Worm (Caenorhabditis elegans) whole organism, L2 larva: ENCODE data around the gene mep-1.

ENCODE experiments used
- C34F6.9 ChIP-seq: fragments of 150-350 bp; optimal IDR thresholded peaks from 2 replicates; lab custom pipeline; 2014; ENCODE audit warnings: missing biosample characterization, missing genetic modification characterization
- F13H6.1 ChIP-seq: sonication (generic microtip); optimal IDR thresholded peaks from 2 replicates; lab custom pipeline; 2016; ENCODE audit warnings: missing genetic modification characterization, missing compliant biosample characterization
- R02D3.7 ChIP-seq: fragments of 150-350 bp; optimal IDR thresholded peaks from 2 replicates; lab custom pipeline; 2014; ENCODE audit warnings: missing biosample characterization, missing genetic modification characterization
- ZK546.5 ChIP-seq: sonication (generic microtip); optimal IDR thresholded peaks from 2 replicates; lab custom pipeline; 2017; ENCODE audit warnings: missing biosample characterization, missing genetic modification characterization
- aly-2 ChIP-seq: fragments of 150-350 bp; optimal IDR thresholded peaks from 2 replicates; lab custom pipeline; 2014; ENCODE audit warnings: missing biosample characterization, missing genetic modification characterization
- blmp-1 ChIP-seq: sonication (generic microtip); optimal IDR thresholded peaks from 2 replicates; lab custom pipeline; 2017; ENCODE audit warnings: missing genetic modification characterization, mild to moderate bottlenecking, missing compliant biosample characterization, antibody characterized with exemption, moderate library complexity; ENCODE audit not compliant: insufficient read depth
- ceh-16 ChIP-seq: fragments of 150-350 bp; optimal IDR thresholded peaks from 2 replicates; lab custom pipeline; 2014; ENCODE audit warnings: missing biosample characterization, missing genetic modification characterization
- crh-2 ChIP-seq: sonication (generic microtip); optimal IDR thresholded peaks from 2 replicates; lab custom pipeline; 2017; ENCODE audit warnings: missing biosample characterization, missing genetic modification characterization
- dmd-4 ChIP-seq: sonication (generic microtip); optimal IDR thresholded peaks from 2 replicates; lab custom pipeline; 2017; ENCODE audit warnings: missing biosample characterization, missing genetic modification characterization
- egl-27 ChIP-seq: sonication (generic microtip); optimal IDR thresholded peaks from 3 replicates; lab custom pipeline; 2017; ENCODE audit warnings: missing biosample characterization, missing genetic modification reagents, missing genetic modification characterization
- elt-3 ChIP-seq: sonication (generic microtip); optimal IDR thresholded peaks from 2 replicates; lab custom pipeline; 2017; ENCODE audit warnings: missing biosample characterization, missing genetic modification characterization
- gmeb-1 ChIP-seq: fragments of 150-350 bp; optimal IDR thresholded peaks from 2 replicates; lab custom pipeline; 2014; ENCODE audit warnings: missing biosample characterization, missing genetic modification characterization
- lin-11 ChIP-seq: fragments of 150-350 bp; sonication (generic microtip); optimal IDR thresholded peaks from 2 replicates; lab custom pipeline; 2014; ENCODE audit warnings: missing biosample characterization, missing genetic modification characterization, inconsistent platforms, mixed read lengths
- lin-13 ChIP-seq: fragments of 150-350 bp; optimal IDR thresholded peaks from 2 replicates; lab custom pipeline; 2014; ENCODE audit warnings: missing biosample characterization, missing genetic modification reagents, missing genetic modification characterization
- lin-39 ChIP-seq: fragments of 150-350 bp; optimal IDR thresholded peaks from 2 replicates; lab custom pipeline; 2014; ENCODE audit warnings: missing biosample characterization, missing genetic modification reagents, missing genetic modification characterization
- lsy-2 ChIP-seq, 2 experiments: fragments of 150-350 bp in 1 of 2; sonication (generic microtip) in 1 of 2; optimal IDR thresholded peaks; 2 replicates each; lab custom pipeline; 2014 to 2017; ENCODE audit warnings: missing biosample characterization in 2 of 2, missing genetic modification characterization in 2 of 2
- mab-5 ChIP-seq: fragments of 150-350 bp; optimal IDR thresholded peaks from 2 replicates; lab custom pipeline; 2014; ENCODE audit warnings: missing biosample characterization, missing genetic modification characterization
- nhr-11 ChIP-seq: fragments of 150-350 bp; optimal IDR thresholded peaks from 2 replicates; lab custom pipeline; 2014; ENCODE audit warnings: missing biosample characterization, missing genetic modification characterization
- nhr-12 ChIP-seq: fragments of 150-350 bp; optimal IDR thresholded peaks from 2 replicates; lab custom pipeline; 2014; ENCODE audit warnings: missing biosample characterization, missing genetic modification characterization
- nhr-129 ChIP-seq: fragments of 150-350 bp; optimal IDR thresholded peaks from 2 replicates; lab custom pipeline; 2014; ENCODE audit warnings: missing biosample characterization, missing genetic modification characterization
- nhr-21 ChIP-seq: fragments of 150-350 bp; optimal IDR thresholded peaks from 2 replicates; lab custom pipeline; 2014; ENCODE audit warnings: missing biosample characterization, missing genetic modification characterization
- nhr-237 ChIP-seq: fragments of 150-350 bp; optimal IDR thresholded peaks from 2 replicates; lab custom pipeline; 2014; ENCODE audit warnings: missing biosample characterization, missing genetic modification characterization
- nhr-6 ChIP-seq: fragments of 150-350 bp; optimal IDR thresholded peaks from 2 replicates; lab custom pipeline; 2014; ENCODE audit warnings: missing biosample characterization, missing genetic modification characterization
- nhr-77 ChIP-seq: fragments of 150-350 bp; optimal IDR thresholded peaks from 2 replicates; lab custom pipeline; 2014; ENCODE audit warnings: missing biosample characterization, missing genetic modification characterization
- peb-1 ChIP-seq: fragments of 150-350 bp; optimal IDR thresholded peaks from 2 replicates; lab custom pipeline; 2014; ENCODE audit warnings: missing biosample characterization, missing genetic modification characterization
- sem-4 ChIP-seq: fragments of 150-350 bp; optimal IDR thresholded peaks from 2 replicates; lab custom pipeline; 2014; ENCODE audit warnings: missing biosample characterization, missing genetic modification reagents, missing genetic modification characterization
- skn-1 ChIP-seq: sonication (generic microtip); optimal IDR thresholded peaks from 2 replicates; lab custom pipeline; 2017; ENCODE audit warnings: missing biosample characterization, missing genetic modification characterization
- sma-3 ChIP-seq: sonication (generic microtip); optimal IDR thresholded peaks from 2 replicates; lab custom pipeline; 2016; ENCODE audit warnings: missing genetic modification reagents, missing genetic modification characterization, missing compliant biosample characterization
- sma-9 ChIP-seq, 2 experiments: fragments of 150-350 bp in 1 of 2; sonication (generic microtip) in 1 of 2; optimal IDR thresholded peaks; 2 replicates each; lab custom pipeline; 2014 to 2016; ENCODE audit warnings: missing genetic modification characterization in 2 of 2, mild to moderate bottlenecking in 1 of 2, missing biosample characterization in 1 of 2, missing compliant biosample characterization in 1 of 2, missing genetic modification reagents in 1 of 2, moderate library complexity in 1 of 2
- unc-39 ChIP-seq: fragments of 150-350 bp; optimal IDR thresholded peaks from 2 replicates; lab custom pipeline; 2014; ENCODE audit warnings: missing biosample characterization, missing genetic modification characterization
- unc-62 ChIP-seq: fragments of 150-350 bp; optimal IDR thresholded peaks from 2 replicates; lab custom pipeline; 2014; ENCODE audit warnings: missing biosample characterization, missing genetic modification reagents, missing genetic modification characterization
- zag-1 ChIP-seq: fragments of 150-350 bp; optimal IDR thresholded peaks from 2 replicates; lab custom pipeline; 2014; ENCODE audit warnings: missing biosample characterization, missing genetic modification characterization
- ztf-1 ChIP-seq: fragments of 200-800 bp; sonication (Bioruptor generic); conservative IDR thresholded peaks from 2 replicates; pipeline ENCODE4 v1.3.6; 2022; ENCODE audit warnings: missing genetic modification characterization, missing compliant biosample characterization

Gene mep-1

DNA sequence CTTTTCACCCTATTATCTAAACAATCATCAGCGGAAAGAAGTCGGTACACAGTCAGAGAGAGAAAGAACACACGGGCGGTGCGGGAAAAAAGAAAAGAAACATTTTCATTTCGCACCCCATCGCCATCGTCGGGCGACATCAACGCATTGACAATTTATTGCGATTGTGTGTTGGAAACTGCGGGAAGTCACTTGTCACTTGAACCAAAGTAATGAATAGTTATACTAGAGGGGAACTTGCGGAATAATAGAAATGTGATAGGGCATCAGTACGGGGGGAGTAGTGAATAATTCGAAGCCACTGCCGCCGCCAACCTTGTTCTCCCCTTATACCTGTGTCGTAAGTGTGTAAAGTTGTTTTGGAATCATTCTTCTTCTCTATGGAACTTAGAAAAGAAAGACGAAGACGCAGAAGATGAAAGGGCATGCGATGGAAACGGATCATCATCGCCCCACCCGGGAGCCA lies 47.0 kb downstream of the mep-1 start (continued):
- TF ChIP-seq dmd-4 (tag; lab: Kevin White, UChicago): no peak
- TF ChIP-seq egl-27 (tag; lab: Kevin White, UChicago): no peak
- TF ChIP-seq nhr-237 (tag; lab: Kevin White, UChicago): no peak
- no peak for TF ChIP-seq R02D3.7
- TF ChIP-seq ztf-1 (GFP tag; lab: Robert Waterston, UW): no peak
- no peak for TF ChIP-seq gmeb-1
- no peak for TF ChIP-seq elt-3 (tag; lab: Kevin White, UChicago)
- TF ChIP-seq sma-9 (GFP tag; optimal IDR thresholded peaks at IDR 0.05; lab: Kevin White, UChicago): no peak
- TF ChIP-seq sma-9 (tag; optimal IDR thresholded peaks at IDR 0.05; lab: Kevin White, UChicago): no peak
- TF ChIP-seq lin-39: no peak
- no peak for TF ChIP-seq nhr-21 (tag; lab: Kevin White, UChicago)
- no peak for TF ChIP-seq C34F6.9 (tag; lab: Kevin White, UChicago)
- no peak for TF ChIP-seq unc-39 (tag; lab: Kevin White, UChicago)
- peak; percentile 63 for TF ChIP-seq nhr-129 (tag; lab: Kevin White, UChicago)
- TF ChIP-seq lin-13 (GFP tag; lab: Kevin White, UChicago): no peak
- TF ChIP-seq sem-4 (tag; lab: Kevin White, UChicago): peak; percentile 10
- TF ChIP-seq nhr-12 (tag; lab: Kevin White, UChicago): no peak
- no peak for TF ChIP-seq skn-1 (tag; lab: Kevin White, UChicago)
- no peak for TF ChIP-seq crh-2 (tag; lab: Kevin White, UChicago)
- TF ChIP-seq blmp-1 (tag; lab: Kevin White, UChicago): no peak
- no peak for TF ChIP-seq ZK546.5 (tag; lab: Kevin White, UChicago)

DNA sequence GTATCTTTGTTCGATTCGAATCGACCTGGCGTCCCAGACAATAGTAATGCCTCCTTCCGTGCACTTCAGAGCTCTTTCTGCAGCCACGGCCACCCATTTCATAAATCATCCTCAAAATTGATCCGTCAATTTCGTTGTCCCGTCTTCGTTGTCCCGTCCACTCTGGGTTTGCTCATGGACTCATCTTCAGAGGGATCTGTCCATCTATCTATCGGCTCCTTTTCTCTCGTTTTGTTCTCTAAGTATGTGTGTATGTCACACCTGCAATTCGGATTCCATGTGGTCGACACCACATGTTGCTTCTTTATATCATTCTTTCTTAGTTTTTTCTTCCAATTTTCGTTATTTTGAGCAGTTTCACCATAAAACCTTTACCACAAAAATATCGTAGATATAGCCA lies 48.1 kb downstream of the mep-1 start:
- TF ChIP-seq nhr-12 (tag; lab: Kevin White, UChicago): no peak
- TF ChIP-seq sma-3 (GFP tag; lab: Kevin White, UChicago): no peak
- no peak for TF ChIP-seq sem-4 (tag; lab: Kevin White, UChicago)
- TF ChIP-seq mab-5 (tag; lab: Kevin White, UChicago): peak; percentile 61
- no peak for TF ChIP-seq lin-11 (tag; lab: Kevin White, UChicago)
- TF ChIP-seq C34F6.9 (tag; lab: Kevin White, UChicago): no peak
- TF ChIP-seq lsy-2 (tag; optimal IDR thresholded peaks at IDR 0.05; lab: Kevin White, UChicago): peak in 1 of 2 experiments; percentile 21
- TF ChIP-seq ZK546.5 (tag; lab: Kevin White, UChicago): no peak
- peak; percentile 35 for TF ChIP-seq F13H6.1 (tag; lab: Kevin White, UChicago)

DNA sequence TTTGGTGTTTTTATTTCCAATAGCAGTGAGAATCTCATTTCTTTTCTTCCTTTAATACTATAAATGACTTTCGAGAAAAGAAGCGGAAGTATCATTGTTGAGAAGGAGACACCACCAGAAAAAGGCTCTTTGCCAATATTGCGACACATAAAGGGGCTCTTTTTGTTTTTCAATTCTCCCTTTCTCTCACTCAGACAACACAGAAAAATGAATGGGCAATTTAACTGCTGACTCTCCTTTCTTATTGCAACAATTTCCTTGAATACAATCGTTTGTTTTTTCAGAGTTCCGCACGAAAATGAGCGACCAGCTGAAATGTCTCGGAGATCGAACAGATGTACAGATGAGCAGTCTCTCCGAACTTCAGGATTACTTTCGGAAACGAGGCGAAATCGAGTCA lies 49.9 kb downstream of the mep-1 start:
- TF ChIP-seq crh-2 (tag; lab: Kevin White, UChicago): no peak
- no peak for TF ChIP-seq nhr-77 (tag; lab: Kevin White, UChicago)
- TF ChIP-seq nhr-21 (tag; lab: Kevin White, UChicago): no peak
- TF ChIP-seq unc-62 (GFP tag; lab: Kevin White, UChicago): no peak
- TF ChIP-seq zag-1 (tag; lab: Kevin White, UChicago): no peak
- no peak for TF ChIP-seq peb-1 (tag; lab: Kevin White, UChicago)
- no peak for TF ChIP-seq nhr-11 (tag; lab: Kevin White, UChicago)
- TF ChIP-seq aly-2 (tag; lab: Kevin White, UChicago): no peak
- TF ChIP-seq gmeb-1: no peak
- no peak for TF ChIP-seq blmp-1 (tag; lab: Kevin White, UChicago)
- no peak for TF ChIP-seq nhr-6 (tag; lab: Kevin White, UChicago)
- no peak for TF ChIP-seq lin-11 (tag; lab: Kevin White, UChicago)
- TF ChIP-seq ceh-16: no peak
